Worm (Caenorhabditis elegans) whole organism, L4 larva: Measurements from ENCODE around the gene nlp-21.

Experiments
- ZK337.2 ChIP-seq: fragments of 200-800 bp; sonication (Bioruptor generic); IDR thresholded peaks from 2 replicates; pipeline ENCODE4 v1.3.6; 2022; ENCODE audit warnings: missing genetic modification reagents, missing genetic modification characterization, missing compliant biosample characterization
- jun-1 ChIP-seq: fragments of 150-350 bp; optimal IDR thresholded peaks from 2 replicates; lab custom pipeline; 2014; ENCODE audit warnings: missing biosample characterization, missing genetic modification reagents, missing genetic modification characterization
- nhr-77 ChIP-seq: fragments of 150-350 bp; optimal IDR thresholded peaks from 2 replicates; lab custom pipeline; 2014; ENCODE audit warnings: missing biosample characterization, missing genetic modification characterization
- zip-11 ChIP-seq: fragments of 200-800 bp; sonication (Bioruptor generic); IDR thresholded peaks from 2 replicates; pipeline ENCODE4 v1.3.6; 2022; ENCODE audit warnings: missing genetic modification characterization, missing compliant biosample characterization
- ztf-11 ChIP-seq: fragments of 150-350 bp; optimal IDR thresholded peaks from 2 replicates; lab custom pipeline; 2014; ENCODE audit warnings: missing biosample characterization, missing genetic modification characterization

- TF ChIP-seq zip-11, result no peak
- TF ChIP-seq ZK337.2 (GFP tag; lab: Robert Waterston, UW), result no peak
- no peak for TF ChIP-seq ztf-11 (tag; lab: Kevin White, UChicago)
- no peak for TF ChIP-seq nhr-77 (tag; lab: Kevin White, UChicago)
- TF ChIP-seq jun-1 (tag; lab: Kevin White, UChicago), result no peak
Observed at ce11 chrIII:11360156-11360555, 32.9 kb downstream of the nlp-21 start, which contains the start of gene T28D6.4.
